Worm (Caenorhabditis elegans): Measurements from ENCODE around the gene F57B1.5.

- TF ChIP-seq ceh-83 (GFP tag; optimal IDR thresholded peaks at IDR 0.05) (no peak), ceh-39 (tag; optimal IDR thresholded peaks at IDR 0.05) (no peak), elt-3 (tag; optimal IDR thresholded peaks at IDR 0.05) (no peak), lin-32 (GFP tag; optimal IDR thresholded peaks at IDR 0.05) (no peak), ztf-11 (tag; optimal IDR thresholded peaks at IDR 0.05) (no peak), nhr-237 (tag; optimal IDR thresholded peaks at IDR 0.05) (no peak), sptf-1 (tag; optimal IDR thresholded peaks at IDR 0.05) (no peak), nhr-28 (tag; optimal IDR thresholded peaks at IDR 0.05) (no peak), lin-13 (tag; optimal IDR thresholded peaks at IDR 0.05) (no peak), unc-62 (GFP tag; optimal IDR thresholded peaks at IDR 0.05) (no peak), snpc-4 (tag; optimal IDR thresholded peaks at IDR 0.05) (no peak), elt-1 (tag; optimal IDR thresholded peaks at IDR 0.05; ENCODE audit: borderline replicate concordance, insufficient read depth) (no peak)
Measured at ce11 chrV:13166582-13166981, 40.9 kb upstream of the F57B1.5 start.

Data from whole organism, mixed stage, embryonic.